Worm (Caenorhabditis elegans): ENCODE data around the gene unc-26.

DNA sequence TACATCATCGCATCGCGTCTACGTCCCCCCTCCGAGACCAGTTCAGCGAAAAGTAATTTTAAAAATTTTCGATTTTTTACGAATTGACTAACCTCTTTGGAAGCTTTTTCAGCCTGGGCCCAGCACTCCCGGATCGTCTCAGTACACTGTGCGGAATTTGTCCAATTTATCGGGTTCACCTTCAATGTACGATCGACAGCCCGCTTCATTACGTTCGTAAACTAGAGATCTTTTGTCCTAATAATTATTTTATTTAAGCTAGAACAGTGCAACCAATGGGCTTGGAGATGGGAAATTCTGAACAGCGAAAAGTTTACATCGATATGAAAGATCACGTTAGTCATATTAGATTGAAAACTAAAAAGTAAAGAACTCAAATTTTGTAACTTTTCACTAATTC, 31.0 kb downstream of the unc-26 start:
- TF ChIP-seq snpc-1.1 (tag; optimal IDR thresholded peaks at IDR 0.05; ENCODE audit: insufficient read depth) (no peak), ceh-91 (GFP tag; IDR thresholded peaks at IDR 0.05) (no peak), die-1 (tag; optimal IDR thresholded peaks at IDR 0.05) (no peak), F23B12.7 (tag; optimal IDR thresholded peaks at IDR 0.05; ENCODE audit: insufficient read depth) (no peak), F39B2.1 (GFP tag; IDR thresholded peaks at IDR 0.05) (no peak), K11D2.4 (GFP tag; IDR thresholded peaks at IDR 0.05) (no peak), lir-1 (GFP tag; conservative IDR thresholded peaks at IDR 0.05) (no peak), Y53F4B.3 (GFP tag; IDR thresholded peaks at IDR 0.05) (no peak), rcor-1 (GFP tag; IDR thresholded peaks at IDR 0.05) (no peak), F57A8.1 (GFP tag; optimal IDR thresholded peaks at IDR 0.05) (no peak)
